3 fruit fly cellular contexts compared by ENCODE assay signal in genomic region chr3L:813911-814310, dm6.
A peak's percentile ranks its signal among the peaks of the same experiment; 100 is the strongest.
TF ChIP-seq lines count a peak whose summit lies in the region.

No protein-coding gene starts in this region.

- TF ChIP-seq CTCF in whole organism, embryonic (GFP tag; optimal IDR thresholded peaks at IDR 0.05; lab: Kevin White, UChicago), result no peak

TF ChIP-seq in whole organism, embryonic, 481 proteins besides CTCF, POLR2A, EP300 and RAD21:
- TF ChIP-seq zf30C (GFP tag; optimal IDR thresholded peaks at IDR 0.05; lab: Kevin White, UChicago) (peak; percentile 26), bsh (GFP tag; optimal IDR thresholded peaks at IDR 0.05; lab: Kevin White, UChicago) (peak in 1 of 2 experiments; percentile 9), Chrac-16 (GFP tag; optimal IDR thresholded peaks at IDR 0.05; lab: Kevin White, UChicago) (no peak), Drgx (GFP tag; IDR thresholded peaks at IDR 0.05; lab: Robert Waterston, UW) (peak; percentile 56), vvl (GFP tag; IDR thresholded peaks at IDR 0.05; lab: Robert Waterston, UW) (no peak), chn (GFP tag; optimal IDR thresholded peaks at IDR 0.05; lab: Kevin White, UChicago) (no peak), CG9797 (GFP tag; optimal IDR thresholded peaks at IDR 0.05; lab: Kevin White, UChicago) (no peak), Usf (GFP tag; optimal IDR thresholded peaks at IDR 0.05; lab: Kevin White, UChicago) (no peak), CG30431 (GFP tag; optimal IDR thresholded peaks at IDR 0.05; lab: Kevin White, UChicago) (no peak)

TF ChIP-seq in whole organism, prepupa, 60 proteins besides CTCF, POLR2A, EP300 and RAD21:
- TF ChIP-seq CG4318 (GFP tag; optimal IDR thresholded peaks at IDR 0.05; lab: Kevin White, UChicago) (no peak), ss (GFP tag; optimal IDR thresholded peaks at IDR 0.05; lab: Kevin White, UChicago) (peak in 1 of 2 experiments; percentile 25), CG31627 (GFP tag; optimal IDR thresholded peaks at IDR 0.05; lab: Kevin White, UChicago) (no peak), CG8632 (GFP tag; optimal IDR thresholded peaks at IDR 0.05; lab: Kevin White, UChicago) (no peak), CG6276 (GFP tag; optimal IDR thresholded peaks at IDR 0.05; lab: Kevin White, UChicago) (no peak), Eip78C (GFP tag; lab: Kevin White, UChicago) (peak; percentile 75), spab (GFP tag; optimal IDR thresholded peaks at IDR 0.05; lab: Kevin White, UChicago) (peak; percentile 14), dsx (GFP tag; optimal IDR thresholded peaks at IDR 0.05; lab: Kevin White, UChicago; ENCODE audit: poor library complexity, severe bottlenecking) (peak; percentile 0), pdm3 (GFP tag; optimal IDR thresholded peaks at IDR 0.05; lab: Kevin White, UChicago) (peak; percentile 28), topi (GFP tag; optimal IDR thresholded peaks at IDR 0.05; lab: Kevin White, UChicago) (no peak), CG6163 (GFP tag; IDR thresholded peaks at IDR 0.05; lab: Robert Waterston, UW) (peak; percentile 54), achi (GFP tag; optimal IDR thresholded peaks at IDR 0.05; lab: Kevin White, UChicago) (peak; percentile 22), CG32006 (GFP tag; optimal IDR thresholded peaks at IDR 0.05; lab: Kevin White, UChicago) (peak; percentile 30), Gug (GFP tag; IDR thresholded peaks at IDR 0.05; lab: Robert Waterston, UW) (peak; percentile 27; the same call in 1 of the 2 replicates), CG3919 (GFP tag; optimal IDR thresholded peaks at IDR 0.05; lab: Kevin White, UChicago) (peak; percentile 34), CG7368 (GFP tag; optimal IDR thresholded peaks at IDR 0.05; lab: Kevin White, UChicago) (peak; percentile 44), net (GFP tag; optimal IDR thresholded peaks at IDR 0.05; lab: Kevin White, UChicago) (peak; percentile 28), eg (GFP tag; IDR thresholded peaks at IDR 0.05; lab: Robert Waterston, UW) (peak; percentile 40; the same call in 2 of the 3 replicates), fkh (GFP tag; optimal IDR thresholded peaks at IDR 0.05; lab: Kevin White, UChicago) (no peak), Ets96B (tag; optimal IDR thresholded peaks at IDR 0.05; lab: Kevin White, UChicago) (peak; percentile 12), Sox14 (GFP tag; optimal IDR thresholded peaks at IDR 0.05; lab: Kevin White, UChicago) (no peak), CG3032 (tag; optimal IDR thresholded peaks at IDR 0.05; lab: Kevin White, UChicago) (peak; percentile 22), CG10669 (GFP tag; optimal IDR thresholded peaks at IDR 0.05; lab: Kevin White, UChicago) (peak; percentile 16), Lpt (GFP tag; optimal IDR thresholded peaks at IDR 0.05; lab: Kevin White, UChicago) (peak; percentile 15)

TF ChIP-seq in whole organism, pupa, 21 proteins besides CTCF, POLR2A, EP300 and RAD21:
- TF ChIP-seq CG4496 (GFP tag; IDR thresholded peaks at IDR 0.05; lab: Robert Waterston, UW) (peak; percentile 45; the same call in 1 of the 3 replicates), rn (GFP tag; IDR thresholded peaks at IDR 0.05; lab: Robert Waterston, UW) (no peak), CG15710 (tag; optimal IDR thresholded peaks at IDR 0.05; lab: Kevin White, UChicago) (peak; percentile 0), CG9948 (tag; optimal IDR thresholded peaks at IDR 0.05; lab: Kevin White, UChicago) (peak; percentile 31), CG12605 (GFP tag; IDR thresholded peaks at IDR 0.05; lab: Robert Waterston, UW) (0 out of 2 replicates have a peak, but pooled peaks have one; percentile 16), CG8159 (tag; optimal IDR thresholded peaks at IDR 0.05; lab: Kevin White, UChicago) (peak; percentile 31), Pif1A (GFP tag; optimal IDR thresholded peaks at IDR 0.05; lab: Kevin White, UChicago) (peak; percentile 21), Ets98B (GFP tag; IDR thresholded peaks at IDR 0.05; lab: Robert Waterston, UW) (peak; percentile 33; the same call in 1 of the 2 replicates), CG14655 (GFP tag; optimal IDR thresholded peaks at IDR 0.05; lab: Kevin White, UChicago) (peak; percentile 56), fd96Ca (GFP tag; IDR thresholded peaks at IDR 0.05; lab: Robert Waterston, UW) (0 out of 3 replicates have a peak, but pooled peaks have one; percentile 44), CG8301 (tag; optimal IDR thresholded peaks at IDR 0.05; lab: Kevin White, UChicago) (peak; percentile 43), CG34367 (tag; optimal IDR thresholded peaks at IDR 0.05; lab: Kevin White, UChicago) (no peak), CG17806 (tag; optimal IDR thresholded peaks at IDR 0.05; lab: Kevin White, UChicago) (peak; percentile 32), D1 (tag; optimal IDR thresholded peaks at IDR 0.05; lab: Kevin White, UChicago) (no peak)

Comparison
In these comparisons a context has a peak if more than half of its experiments do, and no peak if none do; other contexts are left out.
1. Of the 7 proteins assayed by ChIP-seq in both whole organism, embryonic and whole organism, prepupa: peak only in whole organism, embryonic: none; only in whole organism, prepupa: Gug and Lpt; in both: none; in neither: 5.